Worm (Caenorhabditis elegans) whole organism, L3 larva: Measurements from ENCODE around the gene R03D7.2.

Source experiments
- ama-1 ChIP-seq: fragments of 150-350 bp; optimal IDR thresholded peaks from 2 replicates; lab custom pipeline; 2018
- egl-27 ChIP-seq: sonication (generic microtip); optimal IDR thresholded peaks from 4 replicates; lab custom pipeline; 2017; ENCODE audit warnings: missing biosample characterization, missing genetic modification reagents, missing genetic modification characterization
- elt-2 ChIP-seq: sonication (generic microtip); optimal IDR thresholded peaks from 2 replicates; lab custom pipeline; 2016; ENCODE audit warnings: missing genetic modification reagents, mild to moderate bottlenecking, missing genetic modification characterization, missing compliant biosample characterization
- elt-3 ChIP-seq, 3 experiments: fragments of 150-350 bp in 1 of 3; sonication (generic microtip) in 2 of 3; optimal IDR thresholded peaks; 2 replicates in 2 of 3; 4 replicates in 1 of 3; lab custom pipeline; 2014 to 2017; ENCODE audit warnings: missing biosample characterization in 3 of 3, missing genetic modification characterization in 3 of 3
- fkh-10 ChIP-seq: sonication (generic microtip); optimal IDR thresholded peaks from 2 replicates; lab custom pipeline; 2017; ENCODE audit warnings: missing biosample characterization, missing genetic modification reagents, missing genetic modification characterization
- jun-1 ChIP-seq: fragments of 150-350 bp; optimal IDR thresholded peaks from 2 replicates; lab custom pipeline; 2014; ENCODE audit warnings: missing biosample characterization, missing genetic modification reagents, missing genetic modification characterization
- lin-15B ChIP-seq: fragments of 150-350 bp; optimal IDR thresholded peaks from 2 replicates; lab custom pipeline; 2014; ENCODE audit warnings: missing biosample characterization, missing genetic modification characterization
- mdl-1 ChIP-seq: fragments of 150-350 bp; optimal IDR thresholded peaks from 2 replicates; lab custom pipeline; 2014; ENCODE audit warnings: missing biosample characterization, missing genetic modification characterization
- pha-4 ChIP-seq: fragments of 150-350 bp; optimal IDR thresholded peaks from 2 replicates; lab custom pipeline; 2014; ENCODE audit warnings: missing biosample characterization, missing genetic modification reagents, missing genetic modification characterization
- skn-1 ChIP-seq: fragments of 150-350 bp; optimal IDR thresholded peaks from 2 replicates; lab custom pipeline; 2014; ENCODE audit warnings: missing biosample characterization, missing genetic modification characterization
- ztf-11 ChIP-seq: fragments of 150-350 bp; optimal IDR thresholded peaks from 2 replicates; lab custom pipeline; 2014; ENCODE audit warnings: missing biosample characterization, missing genetic modification characterization

DNA sequence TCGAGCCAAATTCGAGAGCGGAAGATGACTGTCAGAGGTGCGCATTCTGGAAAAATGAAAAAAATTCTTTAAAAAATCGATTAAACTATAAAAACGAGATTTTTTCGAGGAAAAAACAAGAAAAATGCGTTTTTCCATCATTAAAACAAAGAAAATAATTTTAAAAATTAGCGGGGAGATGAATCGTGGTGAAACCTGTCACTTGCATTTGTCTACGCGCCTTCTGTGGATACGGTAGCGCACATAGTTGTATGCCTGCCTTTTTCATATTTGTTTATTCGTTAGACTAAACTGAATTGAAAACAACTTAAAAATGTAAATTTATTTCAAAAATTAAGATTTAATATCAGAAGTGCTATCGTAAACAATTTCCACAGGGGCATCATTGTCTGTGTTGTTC is 50.6 kb downstream of the R03D7.2 start, which contains the start of gene egg-3:
- no peak for TF ChIP-seq elt-3 (tag; optimal IDR thresholded peaks at IDR 0.05; lab: Kevin White, UChicago)
- TF ChIP-seq jun-1 (tag; lab: Kevin White, UChicago) = no peak
- no peak for TF ChIP-seq ztf-11
- TF ChIP-seq ama-1 (lab: Kevin White, UChicago) = no peak
- TF ChIP-seq egl-27 (tag; lab: Kevin White, UChicago) = no peak
- no peak for TF ChIP-seq fkh-10 (GFP tag; lab: Kevin White, UChicago)
- no peak for TF ChIP-seq lin-15B (tag; lab: Kevin White, UChicago)
- no peak for TF ChIP-seq mdl-1 (tag; lab: Kevin White, UChicago)
- TF ChIP-seq pha-4 = no peak
- no peak for TF ChIP-seq skn-1 (tag; lab: Kevin White, UChicago)
- no peak for TF ChIP-seq elt-2 (tag; lab: Kevin White, UChicago)
